Fruit fly (Drosophila melanogaster): Measurements from ENCODE around the gene alpha4GT1.
A peak's percentile ranks its signal among the peaks of the same experiment; 100 is the strongest.

Gene alpha4GT1

DNA sequence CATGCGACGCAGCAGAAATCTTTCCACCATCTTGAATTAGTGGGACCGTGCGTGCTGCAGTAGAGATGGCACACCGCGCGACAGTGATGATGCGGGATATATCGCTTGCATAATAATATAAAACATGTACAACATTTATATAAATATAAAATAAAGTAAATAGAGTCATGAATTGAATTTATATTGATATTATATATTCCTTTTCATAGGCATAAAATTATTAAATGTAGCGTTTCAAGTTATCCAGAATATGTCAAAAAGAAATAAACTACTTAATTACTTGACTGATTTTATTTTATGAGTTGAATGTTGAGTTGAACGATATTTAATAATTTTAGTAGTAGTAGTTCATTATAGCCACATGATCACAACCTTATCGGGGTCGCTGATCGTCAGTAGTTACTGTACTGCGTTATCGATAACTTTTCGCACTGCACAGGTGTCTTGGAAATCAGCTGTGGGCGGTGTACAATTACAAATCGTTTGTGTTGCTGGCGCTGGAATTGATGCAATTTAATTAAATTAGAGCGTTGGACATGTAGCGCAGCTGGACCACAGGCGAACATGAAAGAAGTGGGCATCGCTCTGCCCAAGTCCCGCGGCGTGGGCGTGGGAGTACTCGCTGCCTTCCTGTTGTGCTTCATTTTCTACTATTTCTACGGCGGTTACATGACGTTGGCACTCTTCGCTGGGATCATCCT is 35.1 kb downstream of the alpha4GT1 start, which contains the start of the genes Chd1 and Bem46 (continued):
- TF ChIP-seq ems (GFP tag; optimal IDR thresholded peaks at IDR 0.05) (peak; percentile 69), ase (GFP tag; IDR thresholded peaks at IDR 0.05) (peak; percentile 80; the same call in 2 of the 3 replicates), CG4617 (GFP tag; optimal IDR thresholded peaks at IDR 0.05; ENCODE audit: borderline replicate concordance) (peak; percentile 70), sna (GFP tag; IDR thresholded peaks at IDR 0.05; ENCODE audit: partially characterized antibody) (no peak), gcm (GFP tag; optimal IDR thresholded peaks at IDR 0.05) (peak; percentile 82), Deaf1 (tag; optimal IDR thresholded peaks at IDR 0.05) (no peak), otp (GFP tag; IDR thresholded peaks at IDR 0.05) (peak; percentile 69; the same call in 1 of the 3 replicates), CG13296 (GFP tag; optimal IDR thresholded peaks at IDR 0.05) (peak; percentile 84), bigmax (GFP tag; optimal IDR thresholded peaks at IDR 0.05) (no peak), Trl (optimal IDR thresholded peaks at IDR 0.05) (no peak), Trl (GFP tag; optimal IDR thresholded peaks at IDR 0.05) (peak; percentile 58), CG2120 (GFP tag; optimal IDR thresholded peaks at IDR 0.05) (peak; percentile 90), so (GFP tag; IDR thresholded peaks at IDR 0.05) (peak; percentile 78), CG4707 (GFP tag; optimal IDR thresholded peaks at IDR 0.05) (no peak), h (optimal IDR thresholded peaks at IDR 0.05) (no peak), CG13424 (tag; optimal IDR thresholded peaks at IDR 0.05) (peak; percentile 90), tup (GFP tag; optimal IDR thresholded peaks at IDR 0.05) (peak; percentile 50), CG31224 (GFP tag; IDR thresholded peaks at IDR 0.05) (peak; percentile 54; the same call in 1 of the 2 replicates), wor (GFP tag; IDR thresholded peaks at IDR 0.05) (peak; percentile 71), CG2875 (GFP tag; optimal IDR thresholded peaks at IDR 0.05) (peak; percentile 77), CG9932 (GFP tag; IDR thresholded peaks at IDR 0.05) (peak; percentile 93), gcm2 (GFP tag; optimal IDR thresholded peaks at IDR 0.05) (peak; percentile 52), GATAe (GFP tag; conservative IDR thresholded peaks at IDR 0.05) (no peak; the same call in 1 of the 2 replicates), pum (GFP tag; optimal IDR thresholded peaks at IDR 0.05) (peak; percentile 72), CG34422 (GFP tag; IDR thresholded peaks at IDR 0.05) (peak; percentile 82; the same call in 2 of the 3 replicates), ftz-f1 (GFP tag; optimal IDR thresholded peaks at IDR 0.05) (peak; percentile 53), Kr (GFP tag; optimal IDR thresholded peaks at IDR 0.05) (no peak), CG15073 (GFP tag; optimal IDR thresholded peaks at IDR 0.05) (no peak), BtbVII (GFP tag; optimal IDR thresholded peaks at IDR 0.05) (peak; percentile 36), CG12659 (GFP tag; optimal IDR thresholded peaks at IDR 0.05) (peak; percentile 94), az2 (GFP tag; optimal IDR thresholded peaks at IDR 0.05) (peak; percentile 88), CG10321 (GFP tag; IDR thresholded peaks at IDR 0.05) (peak; percentile 33; the same call in 1 of the 2 replicates), CG17829 (tag; optimal IDR thresholded peaks at IDR 0.05) (peak; percentile 87), Gsc (GFP tag; IDR thresholded peaks at IDR 0.05) (peak; percentile 48; the same call in 1 of the 2 replicates), rib (GFP tag; IDR thresholded peaks at IDR 0.05) (peak; percentile 78), Poxn (GFP tag; IDR thresholded peaks at IDR 0.05) (peak; percentile 44; the same call in 1 of the 2 replicates), fd64A (GFP tag; optimal IDR thresholded peaks at IDR 0.05) (no peak), CG6654 (GFP tag; optimal IDR thresholded peaks at IDR 0.05) (peak; percentile 68), CG2129 (GFP tag; IDR thresholded peaks at IDR 0.05; ENCODE audit: partially characterized antibody) (no peak), CG4404 (GFP tag; IDR thresholded peaks at IDR 0.05) (peak; percentile 79), Vsx1 (GFP tag; optimal IDR thresholded peaks at IDR 0.05) (no peak), p53 (GFP tag; optimal IDR thresholded peaks at IDR 0.05) (no peak), CG4820 (GFP tag; optimal IDR thresholded peaks at IDR 0.05) (peak; percentile 81), pan (optimal IDR thresholded peaks at IDR 0.05) (no peak), pan (GFP tag; optimal IDR thresholded peaks at IDR 0.05 in 1 of 2, IDR thresholded peaks at IDR 0.05 in 1 of 2) (peak in 1 of 2 experiments; percentile 86), gce (GFP tag; IDR thresholded peaks at IDR 0.05) (0 out of 3 replicates have a peak, but pooled peaks have one; percentile 8), CG10565 (GFP tag; optimal IDR thresholded peaks at IDR 0.05) (peak; percentile 19), CG18764 (GFP tag; optimal IDR thresholded peaks at IDR 0.05) (peak; percentile 75), zen (tag; optimal IDR thresholded peaks at IDR 0.05) (peak; percentile 83), CG7556 (GFP tag; optimal IDR thresholded peaks at IDR 0.05) (peak; percentile 88)

Data from whole organism, embryonic.